Worm (Caenorhabditis elegans) whole organism, L1 larva: Measurements from ENCODE around the gene dhs-11.

Experiments
- F16B12.6 ChIP-seq: fragments of 150-350 bp; optimal IDR thresholded peaks from 2 replicates; lab custom pipeline; 2014; ENCODE audit warnings: missing biosample characterization, missing genetic modification characterization
- aha-1 ChIP-seq: fragments of 150-350 bp; optimal IDR thresholded peaks from 2 replicates; lab custom pipeline; 2014; ENCODE audit warnings: missing biosample characterization, missing genetic modification characterization
- aly-2 ChIP-seq: fragments of 150-350 bp; optimal IDR thresholded peaks from 2 replicates; lab custom pipeline; 2014; ENCODE audit warnings: missing biosample characterization, missing genetic modification characterization
- blmp-1 ChIP-seq: fragments of 150-350 bp; optimal IDR thresholded peaks from 2 replicates; lab custom pipeline; 2014; ENCODE audit warnings: missing biosample characterization, missing genetic modification characterization
- ceh-8 ChIP-seq: fragments of 200-800 bp; sonication (Bioruptor generic); optimal IDR thresholded peaks from 2 replicates; lab custom pipeline; 2018; ENCODE audit warnings: mild to moderate bottlenecking, missing genetic modification characterization, moderate library complexity, missing compliant biosample characterization
- ceh-82 ChIP-seq, 3 experiments: fragments of 150-350 bp in 1 of 3; sonication (generic microtip) in 2 of 3; optimal IDR thresholded peaks; 2 replicates each; lab custom pipeline; 2014 to 2017; ENCODE audit warnings: missing biosample characterization in 3 of 3, missing genetic modification characterization in 3 of 3
- efl-1 ChIP-seq, 4 experiments: fragments of 150-350 bp; optimal IDR thresholded peaks in 3 of 4; peaks in 1 of 4; 1 replicate in 1 of 4; 2 replicates in 3 of 4; lab custom pipeline; 2014; ENCODE audit warnings: missing biosample characterization in 2 of 4, missing genetic modification characterization in 2 of 4, missing genetic modification reagents in 2 of 4
- efl-3 ChIP-seq: fragments of 200-800 bp; sonication (Bioruptor generic); optimal IDR thresholded peaks from 2 replicates; lab custom pipeline; 2018; ENCODE audit warnings: mild to moderate bottlenecking, missing genetic modification characterization, missing compliant biosample characterization
- elt-3 ChIP-seq, 6 experiments: fragments of 150-350 bp in 1 of 6; sonication (generic microtip); optimal IDR thresholded peaks; 2 replicates each; lab custom pipeline; 2017 to 2018; ENCODE audit warnings: missing biosample characterization in 6 of 6, missing genetic modification characterization in 6 of 6, inconsistent platforms in 1 of 6
- ets-5 ChIP-seq: fragments of 200-800 bp; sonication (Bioruptor generic); IDR thresholded peaks from 2 replicates; pipeline ENCODE4 v1.3.6; 2022; ENCODE audit warnings: missing genetic modification characterization, missing compliant biosample characterization
- fkh-10 ChIP-seq: sonication (generic microtip); optimal IDR thresholded peaks from 2 replicates; lab custom pipeline; 2017; ENCODE audit warnings: missing biosample characterization, missing genetic modification reagents, missing genetic modification characterization
- fkh-8 ChIP-seq: sonication (generic microtip); optimal IDR thresholded peaks from 2 replicates; lab custom pipeline; 2016; ENCODE audit warnings: mild to moderate bottlenecking, missing genetic modification characterization, missing compliant biosample characterization
- isw-1 ChIP-seq: fragments of 200-800 bp; sonication (Bioruptor generic); IDR thresholded peaks from 2 replicates; pipeline ENCODE4 v1.3.6; 2022; ENCODE audit warnings: missing genetic modification characterization, missing compliant biosample characterization
- jun-1 ChIP-seq: fragments of 150-350 bp; optimal IDR thresholded peaks from 2 replicates; lab custom pipeline; 2014; ENCODE audit warnings: missing biosample characterization, missing genetic modification reagents, missing genetic modification characterization
- lin-13 ChIP-seq: fragments of 150-350 bp; optimal IDR thresholded peaks from 2 replicates; lab custom pipeline; 2014; ENCODE audit warnings: missing biosample characterization, missing genetic modification reagents, missing genetic modification characterization
- lin-14 ChIP-seq: fragments of 200-800 bp; sonication (Bioruptor generic); optimal IDR thresholded peaks from 2 replicates; lab custom pipeline; 2018; ENCODE audit warnings: mild to moderate bottlenecking, missing genetic modification characterization, moderate library complexity, missing compliant biosample characterization
- lin-35 ChIP-seq, 2 experiments: fragments of 150-350 bp; optimal IDR thresholded peaks; 2 replicates each; lab custom pipeline; 2014; ENCODE audit warnings: missing biosample characterization in 2 of 2, missing genetic modification characterization in 2 of 2, missing genetic modification reagents in 2 of 2
- mep-1 ChIP-seq: fragments of 150-350 bp; optimal IDR thresholded peaks from 2 replicates; lab custom pipeline; 2014; ENCODE audit warnings: missing biosample characterization, missing genetic modification characterization
- nhr-11 ChIP-seq: fragments of 150-350 bp; optimal IDR thresholded peaks from 2 replicates; lab custom pipeline; 2014; ENCODE audit warnings: missing biosample characterization, missing genetic modification characterization
- nhr-12 ChIP-seq: sonication (generic microtip); optimal IDR thresholded peaks from 2 replicates; lab custom pipeline; 2017; ENCODE audit warnings: missing biosample characterization, missing genetic modification characterization
- nhr-19 ChIP-seq: fragments of 200-800 bp; sonication (Bioruptor generic); conservative IDR thresholded peaks from 2 replicates; pipeline ENCODE4 v1.3.6; 2022; ENCODE audit warnings: missing genetic modification characterization, missing compliant biosample characterization
- nhr-20 ChIP-seq: sonication (generic microtip); optimal IDR thresholded peaks from 2 replicates; lab custom pipeline; 2016; ENCODE audit warnings: mild to moderate bottlenecking, missing genetic modification characterization, missing compliant biosample characterization
- nhr-237 ChIP-seq: fragments of 150-350 bp; optimal IDR thresholded peaks from 2 replicates; lab custom pipeline; 2014; ENCODE audit warnings: missing biosample characterization, missing genetic modification characterization
- nhr-47 ChIP-seq: sonication (generic microtip); optimal IDR thresholded peaks from 2 replicates; lab custom pipeline; 2016; ENCODE audit warnings: mild to moderate bottlenecking, missing genetic modification characterization, moderate library complexity, missing compliant biosample characterization
- nhr-71 ChIP-seq: sonication (generic microtip); optimal IDR thresholded peaks from 2 replicates; lab custom pipeline; 2016; ENCODE audit warnings: mild to moderate bottlenecking, missing genetic modification characterization, moderate library complexity, missing compliant biosample characterization
- nhr-77 ChIP-seq: fragments of 150-350 bp; optimal IDR thresholded peaks from 2 replicates; lab custom pipeline; 2014; ENCODE audit warnings: missing biosample characterization, missing genetic modification characterization
- nhr-85 ChIP-seq: sonication (generic microtip); peaks from one replicate; lab custom pipeline; 2016; ENCODE audit warnings: missing genetic modification characterization, inconsistent platforms, missing compliant biosample characterization
- rnt-1 ChIP-seq: sonication (generic microtip); optimal IDR thresholded peaks from 2 replicates; lab custom pipeline; 2016; ENCODE audit warnings: mild to moderate bottlenecking, missing genetic modification characterization, moderate library complexity, missing compliant biosample characterization
- snu-23 ChIP-seq: sonication (generic microtip); optimal IDR thresholded peaks from 2 replicates; lab custom pipeline; 2016; ENCODE audit warnings: missing genetic modification characterization, missing compliant biosample characterization
- sox-4 ChIP-seq: sonication (generic microtip); optimal IDR thresholded peaks from 2 replicates; lab custom pipeline; 2016; ENCODE audit warnings: missing genetic modification characterization, missing compliant biosample characterization
- sptf-1 ChIP-seq: fragments of 150-350 bp; optimal IDR thresholded peaks from 2 replicates; lab custom pipeline; 2014; ENCODE audit warnings: missing biosample characterization, missing genetic modification characterization
- sup-37 ChIP-seq: fragments of 200-800 bp; sonication (Bioruptor generic); optimal IDR thresholded peaks from 2 replicates; lab custom pipeline; 2018; ENCODE audit warnings: mild to moderate bottlenecking, missing genetic modification characterization, missing compliant biosample characterization
- swsn-7 ChIP-seq: sonication (generic microtip); optimal IDR thresholded peaks from 2 replicates; lab custom pipeline; 2016; ENCODE audit warnings: missing genetic modification characterization, missing compliant biosample characterization
- tbx-2 ChIP-seq: sonication (generic microtip); optimal IDR thresholded peaks from 2 replicates; lab custom pipeline; 2016; ENCODE audit warnings: missing genetic modification characterization, missing compliant biosample characterization
- unc-86 ChIP-seq: sonication (generic microtip); optimal IDR thresholded peaks from 2 replicates; lab custom pipeline; 2016; ENCODE audit warnings: missing genetic modification characterization, missing compliant biosample characterization
- zip-4 ChIP-seq: fragments of 200-800 bp; sonication (Bioruptor generic); optimal IDR thresholded peaks from 2 replicates; lab custom pipeline; 2018; ENCODE audit warnings: mild to moderate bottlenecking, missing genetic modification characterization, moderate library complexity, missing compliant biosample characterization
- ztf-11 ChIP-seq, 2 experiments: sonication (generic microtip); optimal IDR thresholded peaks; 2 replicates each; lab custom pipeline; 2016 to 2017; ENCODE audit warnings: missing genetic modification characterization in 2 of 2, missing biosample characterization in 1 of 2, missing compliant biosample characterization in 1 of 2
- ztf-4 ChIP-seq: fragments of 150-350 bp; optimal IDR thresholded peaks from 2 replicates; lab custom pipeline; 2014; ENCODE audit warnings: missing biosample characterization, missing genetic modification characterization

The dhs-11 gene

DNA sequence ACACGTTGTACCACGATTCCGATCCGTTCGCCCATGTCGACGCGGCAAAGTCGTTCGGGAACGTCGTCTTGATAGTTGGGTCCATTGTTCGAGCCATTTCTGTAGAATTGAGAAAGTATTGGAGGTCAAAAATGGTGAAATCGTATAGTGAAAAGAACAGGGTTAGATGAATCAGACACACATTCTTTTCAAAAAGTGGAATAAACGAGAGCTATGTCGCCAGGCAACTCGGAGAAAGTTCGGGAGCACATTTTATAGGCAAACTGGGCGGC, 9.3 kb downstream of the dhs-11 start, which contains the start of gene Y39A1A.9:
Gene Y39A1A.9 (minus strand): TSS at position 99 of the 272 bp plus-strand sequence.
- TF ChIP-seq isw-1 (GFP tag; lab: Robert Waterston, UW): no peak

DNA sequence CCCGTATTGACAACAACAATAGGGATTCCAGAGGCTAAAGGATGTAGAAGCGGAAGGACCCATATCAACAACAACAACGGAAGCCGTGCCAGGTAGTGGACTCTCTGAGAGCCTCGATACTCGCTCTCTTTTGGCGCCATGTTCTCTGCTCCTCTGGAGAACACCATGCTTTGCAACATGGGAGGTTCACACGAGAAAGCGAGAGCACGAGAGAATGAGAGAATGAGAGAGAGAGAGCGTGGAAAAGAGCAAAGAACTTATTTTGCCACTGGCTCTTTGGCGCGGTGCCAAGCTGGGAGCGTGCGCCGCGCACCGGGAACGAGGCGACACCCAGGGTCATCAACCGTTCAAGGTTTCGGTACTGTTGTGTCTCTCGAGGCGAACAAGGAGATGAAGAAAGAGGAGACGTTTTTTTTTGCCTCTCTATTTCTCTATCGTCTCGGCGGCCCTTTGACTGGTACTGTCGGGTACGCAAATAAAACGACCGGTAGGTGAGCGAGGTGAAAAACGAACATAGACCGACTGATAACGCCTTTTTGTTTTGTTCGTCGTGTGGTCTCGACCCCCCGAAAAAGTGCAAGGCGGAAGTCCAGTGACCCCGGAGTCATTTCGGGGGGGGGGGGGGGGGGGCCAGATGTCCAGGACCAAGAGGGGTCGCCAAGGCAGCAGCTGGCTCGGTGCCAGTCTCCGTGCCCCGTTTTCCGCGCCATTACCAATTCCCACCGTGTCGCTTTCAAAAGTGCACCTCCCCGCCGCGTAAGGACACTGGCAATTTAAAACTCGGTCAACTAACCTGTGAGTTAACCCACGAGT, 9.9 kb downstream of the dhs-11 start, which contains the start of gene Y39A1A.10:
Gene Y39A1A.10 (plus strand): TSS at position 139 of the 813 bp plus-strand sequence.
- TF ChIP-seq sox-4 (no peak), nhr-237 (no peak), lin-13 (GFP tag; lab: Kevin White, UChicago) (no peak), nhr-19 (GFP tag; lab: Robert Waterston, UW) (0 out of 2 replicates have a peak, but pooled peaks have one; percentile 7), ets-5 (GFP tag; lab: Robert Waterston, UW) (no peak), sup-37 (GFP tag; lab: Kevin White, UChicago) (no peak), F16B12.6 (no peak), lin-14 (GFP tag; lab: Kevin White, UChicago) (peak; percentile 72), blmp-1 (tag; lab: Kevin White, UChicago) (peak; percentile 37), rnt-1 (tag; lab: Kevin White, UChicago) (peak; percentile 10), nhr-12 (tag; lab: Kevin White, UChicago) (no peak), nhr-11 (tag; lab: Kevin White, UChicago) (no peak), efl-3 (GFP tag; lab: Kevin White, UChicago) (no peak), ztf-11 (tag; optimal IDR thresholded peaks at IDR 0.05; lab: Kevin White, UChicago) (no peak), nhr-20 (tag; lab: Kevin White, UChicago) (peak; percentile 9), swsn-7 (tag; lab: Kevin White, UChicago) (no peak), nhr-71 (tag; lab: Kevin White, UChicago) (peak; percentile 52), nhr-85 (tag; lab: Kevin White, UChicago) (peak; percentile 86), jun-1 (tag; lab: Kevin White, UChicago) (peak; percentile 26), snu-23 (peak; percentile 24), efl-1 (optimal IDR thresholded peaks at IDR 0.05; lab: Kevin White, UChicago) (no peak), efl-1 (GFP tag; optimal IDR thresholded peaks at IDR 0.05 in 1 of 2; lab: Kevin White, UChicago) (peak in 1 of 2 experiments; percentile 57), elt-3 (tag; optimal IDR thresholded peaks at IDR 0.05; lab: Kevin White, UChicago) (peak in 1 of 6 experiments; percentile 0), zip-4 (GFP tag; lab: Kevin White, UChicago) (no peak), fkh-10 (GFP tag; lab: Kevin White, UChicago) (no peak), fkh-8 (tag; lab: Kevin White, UChicago) (peak; percentile 38), nhr-77 (no peak), sptf-1 (no peak), ztf-4 (tag; lab: Kevin White, UChicago) (peak; percentile 24), ceh-8 (GFP tag; lab: Kevin White, UChicago) (peak; percentile 89), aha-1 (no peak)

DNA sequence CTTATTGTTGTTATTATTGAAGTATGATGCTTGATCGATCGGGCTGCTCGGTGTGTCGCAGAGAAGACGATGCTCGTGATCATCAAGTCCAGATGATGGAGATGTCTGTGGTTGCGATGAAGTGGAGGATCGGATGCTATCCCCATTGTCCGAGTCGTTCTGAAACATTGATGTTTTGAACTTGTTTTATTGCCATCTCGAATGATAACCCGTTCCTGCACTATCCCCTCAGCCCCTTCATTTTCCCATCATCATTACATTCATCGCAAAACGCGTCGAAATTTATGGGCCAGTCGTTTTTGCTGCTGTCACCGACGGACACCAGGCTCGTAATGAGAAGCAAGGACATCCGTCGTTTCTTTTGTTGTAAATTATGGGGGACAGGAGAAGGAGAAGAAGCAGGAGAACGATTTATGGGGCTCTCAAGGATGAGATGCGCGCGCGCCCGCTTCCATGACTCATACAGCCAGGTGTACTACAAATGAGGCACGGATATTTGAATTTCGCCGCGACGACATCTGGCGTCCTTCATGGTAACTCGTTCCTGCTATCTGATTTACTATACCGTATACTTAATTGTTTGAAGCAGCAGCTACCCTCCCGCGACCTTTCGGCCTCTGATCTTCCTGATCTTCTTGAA, 10.7 kb downstream of the dhs-11 start:
- no peak for TF ChIP-seq nhr-77
- peak; percentile 25 for TF ChIP-seq unc-86
- TF ChIP-seq ztf-11 (tag; optimal IDR thresholded peaks at IDR 0.05; lab: Kevin White, UChicago): peak in 1 of 2 experiments; percentile 90
- TF ChIP-seq efl-1 (optimal IDR thresholded peaks at IDR 0.05; lab: Kevin White, UChicago): no peak
- no peak for TF ChIP-seq efl-1 (GFP tag; optimal IDR thresholded peaks at IDR 0.05 in 1 of 2; lab: Kevin White, UChicago)
- TF ChIP-seq tbx-2: peak; percentile 66

DNA sequence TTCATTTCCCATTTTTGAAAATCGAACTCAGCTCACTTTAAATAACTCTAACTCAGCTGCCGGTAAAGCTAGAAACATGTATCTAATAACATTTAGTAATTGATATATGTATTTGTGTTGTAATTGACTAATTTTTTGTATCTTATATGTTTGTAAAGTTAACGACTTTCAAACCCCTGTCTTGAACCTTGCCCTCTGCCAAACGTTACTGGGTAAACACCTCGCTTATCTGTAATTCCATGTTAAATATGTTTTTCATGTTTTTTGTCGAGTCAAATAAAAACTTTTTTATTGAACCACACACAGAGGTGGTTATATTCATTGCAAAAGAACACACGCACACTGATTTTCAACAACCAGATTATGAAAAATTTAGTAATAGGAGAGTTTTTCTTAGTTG, 12.9 kb downstream of the dhs-11 start:
- no peak for TF ChIP-seq aly-2 (tag; lab: Kevin White, UChicago)
- TF ChIP-seq ceh-82 (tag; optimal IDR thresholded peaks at IDR 0.05; lab: Kevin White, UChicago): no peak
- TF ChIP-seq lin-35 (GFP tag; optimal IDR thresholded peaks at IDR 0.05; lab: Kevin White, UChicago): no peak
- TF ChIP-seq mep-1 (tag; lab: Kevin White, UChicago): peak; percentile 11
- TF ChIP-seq nhr-85 (tag; lab: Kevin White, UChicago): peak; percentile 76
- peak; percentile 2 for TF ChIP-seq nhr-47 (tag; lab: Kevin White, UChicago)
